Fruit fly (Drosophila melanogaster) whole organism: ENCODE measurements around the gene RpL17.

Experiments
- CG8478 ChIP-seq: fragments of >200 bp; optimal IDR thresholded peaks from 2 replicates; lab custom pipeline; 2018; ENCODE audit warnings: inconsistent platforms
- pan ChIP-seq: fragments of >200 bp; optimal IDR thresholded peaks from 2 replicates; lab custom pipeline; 2017
- psq ChIP-seq: fragments of >200 bp; optimal IDR thresholded peaks from 2 replicates; lab custom pipeline; 2017

DNA sequence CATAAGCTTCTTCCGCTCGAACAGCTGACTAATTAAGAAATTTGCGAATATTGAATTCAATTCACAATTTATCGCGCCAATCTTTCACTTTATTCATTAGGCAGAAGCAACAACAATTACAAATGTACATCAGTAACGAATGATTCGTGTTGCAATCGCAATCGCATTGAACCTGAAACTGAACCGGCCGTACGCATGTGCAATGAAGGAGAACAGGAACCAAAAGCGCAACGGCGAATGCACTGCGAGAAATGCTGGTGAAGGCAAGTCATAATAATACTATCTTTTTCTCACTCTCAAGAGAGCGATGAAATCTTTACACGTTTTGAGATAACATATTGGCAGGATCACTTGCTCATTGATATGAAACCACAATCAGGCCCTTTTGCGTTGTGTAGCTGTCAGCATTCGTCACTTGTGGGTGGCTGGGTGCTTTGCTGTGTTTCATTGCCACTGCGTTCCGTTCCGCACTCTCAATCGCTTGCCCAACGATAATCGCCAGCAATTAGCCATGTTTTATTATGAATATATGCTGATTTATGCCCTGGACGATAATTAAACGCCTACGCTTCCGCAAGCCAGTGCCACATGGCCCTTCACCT lies 19.0 kb downstream of the RpL17 start:
- TF ChIP-seq psq (lab: Kevin White, UChicago) (no peak), pan (lab: Kevin White, UChicago) (no peak), CG8478 (lab: Kevin White, UChicago) (no peak)
